Fruit fly (Drosophila melanogaster) S2 (cell line): Measurements from ENCODE around the gene CG32483.

Experiments
- CG8478 ChIP-seq: fragments of >200 bp; optimal IDR thresholded peaks from 2 replicates; lab custom pipeline; 2018
- CTCF ChIP-seq, 2 experiments: fragments of >200 bp; optimal IDR thresholded peaks; 2 replicates each; lab custom pipeline; 2018

The CG32483 gene

dm6 chr3L:727190-727589, 37.3 kb upstream of the CG32483 start:
- no peak for TF ChIP-seq CG8478 (lab: Kevin White, UChicago)

DNA sequence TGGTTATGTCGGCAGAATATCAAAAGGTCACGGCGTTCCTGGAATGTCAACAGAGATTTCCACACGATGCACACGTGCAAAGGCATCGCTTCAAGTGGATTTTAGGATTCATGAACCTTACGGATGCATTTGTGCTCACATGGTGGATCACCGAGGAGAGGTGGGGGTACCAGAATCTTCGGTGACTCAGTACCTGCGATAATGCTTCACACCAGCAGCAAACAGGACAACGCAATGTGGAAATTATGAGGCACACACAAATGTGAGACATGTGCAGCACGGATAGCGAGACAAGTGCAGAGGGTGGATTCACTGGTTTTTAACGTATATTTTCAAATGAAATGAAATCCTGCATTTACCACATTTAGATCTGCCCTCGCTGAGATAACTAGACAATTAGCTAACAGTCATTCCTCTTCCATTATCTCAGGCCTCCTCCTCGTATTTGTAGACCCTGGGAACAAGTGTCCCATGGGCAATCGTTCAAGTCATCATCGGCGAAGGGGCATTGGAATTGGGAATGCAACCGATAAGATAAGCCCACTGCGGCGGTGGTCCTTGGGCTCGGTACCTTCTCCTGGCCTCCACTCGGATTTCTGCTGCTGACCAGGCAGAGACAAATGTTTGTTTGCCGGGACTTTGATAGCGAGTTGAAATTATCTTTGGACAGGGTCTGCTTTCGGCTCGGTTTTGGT, 36.8 kb upstream of the CG32483 start:
- TF ChIP-seq CG8478 (lab: Kevin White, UChicago) (no peak), CTCF (optimal IDR thresholded peaks at IDR 0.05; lab: Kevin White, UChicago) (no peak)

DNA sequence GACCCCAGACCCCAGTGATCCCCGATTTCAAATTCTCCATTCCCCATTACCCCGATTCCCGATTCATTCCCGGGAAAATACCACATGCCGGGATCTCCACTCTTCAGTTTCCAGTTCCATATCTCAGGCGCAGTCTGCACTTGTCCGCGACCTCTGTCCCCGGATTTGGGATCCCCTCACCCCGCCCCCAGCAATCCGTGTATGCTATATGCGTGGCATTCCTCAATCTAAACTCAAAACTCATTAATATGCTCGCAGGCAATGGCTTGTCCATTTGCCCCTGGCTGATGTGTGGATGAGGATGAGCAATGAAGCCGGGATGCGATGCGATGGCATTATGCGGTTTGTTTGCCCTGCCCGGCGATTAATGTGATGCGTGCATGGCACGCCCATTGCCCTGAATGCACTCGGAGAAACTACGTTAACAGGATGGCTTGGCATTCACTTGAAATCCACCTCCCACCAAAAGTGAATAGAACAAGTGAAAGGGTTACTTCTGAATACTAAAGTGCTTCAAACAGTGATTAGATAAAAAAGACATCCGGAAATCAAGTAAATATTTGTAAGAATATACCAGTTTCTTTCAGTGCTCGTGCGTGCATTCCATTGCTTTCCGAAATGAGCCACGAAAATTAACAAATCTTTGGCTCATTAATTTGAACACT, 35.8 kb upstream of the CG32483 start:
- TF ChIP-seq CG8478 (lab: Kevin White, UChicago) (no peak), CTCF (optimal IDR thresholded peaks at IDR 0.05; lab: Kevin White, UChicago) (no peak)

DNA sequence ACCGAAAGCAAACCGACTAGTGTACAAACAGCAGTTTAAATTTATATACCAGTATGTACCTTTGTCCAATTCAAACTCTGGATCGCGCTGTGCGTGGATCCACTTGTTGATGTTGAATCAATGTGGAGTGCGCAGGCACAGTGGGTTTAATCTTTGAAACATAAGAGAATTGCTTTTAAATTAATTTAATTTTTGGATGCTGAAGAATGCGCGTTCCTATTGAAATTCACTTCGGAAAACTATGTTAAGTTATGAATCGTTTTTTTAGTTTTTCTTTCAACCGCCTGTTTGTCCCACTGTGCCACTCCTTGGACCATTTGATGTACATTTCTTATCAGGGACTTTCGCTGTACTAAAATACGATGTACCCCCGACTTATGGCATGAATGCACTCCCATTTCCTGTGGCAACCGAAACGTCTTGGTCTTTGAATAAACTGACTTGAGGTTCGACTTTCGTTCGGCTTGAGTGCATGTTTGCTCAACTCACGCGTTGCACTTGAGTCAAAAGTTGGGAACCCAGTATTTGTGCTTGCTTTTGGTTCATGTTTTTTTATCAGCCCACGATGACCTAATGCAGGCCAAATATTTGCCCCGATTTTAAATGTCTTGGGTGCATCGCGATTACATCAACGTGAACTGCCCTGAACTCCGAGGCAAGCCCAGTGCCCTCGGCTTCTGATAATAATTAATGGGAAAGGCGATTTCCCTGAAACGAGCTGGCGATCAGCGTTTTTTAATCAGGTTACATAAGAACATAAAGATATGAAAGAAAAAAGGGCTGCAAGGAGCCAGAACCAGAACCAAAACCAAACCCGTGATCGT, 34.8 kb upstream of the CG32483 start:
- TF ChIP-seq CG8478 (lab: Kevin White, UChicago) (no peak), CTCF (optimal IDR thresholded peaks at IDR 0.05; lab: Kevin White, UChicago) (no peak)

DNA sequence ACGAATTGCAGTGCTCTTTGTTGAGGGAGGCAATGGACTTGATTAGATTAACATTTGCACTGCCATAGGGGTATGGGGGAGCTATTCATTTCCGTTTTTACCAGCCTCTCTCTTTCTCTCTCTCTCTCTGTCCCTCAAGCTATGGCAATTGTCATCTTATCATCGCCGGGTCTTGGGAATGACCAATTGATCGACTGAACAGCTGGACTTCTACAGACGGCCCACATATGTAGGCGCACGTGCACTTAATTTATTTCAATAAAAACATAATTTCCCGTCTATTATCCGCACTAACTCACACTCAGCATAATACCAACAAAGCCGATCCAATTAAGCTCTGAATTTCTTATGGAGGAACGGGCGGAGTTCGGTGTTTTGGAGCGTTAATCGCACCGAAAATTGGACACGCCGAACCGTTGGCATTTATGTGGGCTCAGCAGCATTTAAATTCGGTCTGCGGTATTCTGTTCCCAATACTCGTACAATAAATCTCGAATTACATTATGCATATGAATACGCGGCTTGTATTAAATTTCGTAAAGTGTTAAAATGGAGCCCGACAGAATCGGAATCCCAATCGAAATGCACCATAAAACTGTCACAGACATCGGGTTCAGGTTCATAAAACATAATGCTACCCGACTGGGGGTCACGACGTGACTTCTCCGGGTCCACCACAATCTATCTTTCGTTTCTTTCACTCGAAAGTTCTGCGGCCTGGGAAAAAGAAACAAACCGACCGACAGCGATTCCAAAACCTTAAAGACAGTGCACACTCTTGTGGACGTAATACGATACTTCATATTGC, 34.0 kb upstream of the CG32483 start:
- TF ChIP-seq CTCF (optimal IDR thresholded peaks at IDR 0.05; lab: Kevin White, UChicago) (no peak), CG8478 (lab: Kevin White, UChicago) (no peak)

- TF ChIP-seq CTCF (optimal IDR thresholded peaks at IDR 0.05; lab: Kevin White, UChicago) (no peak), CG8478 (lab: Kevin White, UChicago) (no peak)
Observed at dm6 chr3L:722386-722785, 32.5 kb upstream of the CG32483 start.

dm6 chr3L:721863-722262, 32.0 kb upstream of the CG32483 start:
- TF ChIP-seq CTCF (optimal IDR thresholded peaks at IDR 0.05; lab: Kevin White, UChicago) (no peak), CG8478 (lab: Kevin White, UChicago) (no peak)

DNA sequence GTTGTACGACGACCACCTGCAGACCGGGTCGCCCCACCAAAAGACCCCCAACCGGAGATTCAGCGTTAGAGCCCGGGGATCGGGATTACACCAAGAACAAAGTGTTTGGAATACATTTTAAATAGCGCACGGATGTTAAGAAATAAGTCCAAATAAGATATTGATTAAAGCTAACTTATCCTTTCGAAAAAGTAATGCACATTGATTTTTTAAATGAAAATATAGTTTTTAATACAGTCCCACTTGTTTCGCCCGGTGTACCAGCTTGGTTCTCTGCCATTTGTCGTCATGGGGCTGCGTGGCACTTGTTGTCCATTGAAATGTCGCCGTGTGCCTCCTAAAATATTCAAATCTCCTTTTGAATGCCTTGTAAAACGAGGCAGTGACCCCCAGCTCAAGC, 31.1 kb upstream of the CG32483 start:
- no peak for TF ChIP-seq CG8478 (lab: Kevin White, UChicago)
- TF ChIP-seq CTCF (optimal IDR thresholded peaks at IDR 0.05; lab: Kevin White, UChicago), result no peak

DNA sequence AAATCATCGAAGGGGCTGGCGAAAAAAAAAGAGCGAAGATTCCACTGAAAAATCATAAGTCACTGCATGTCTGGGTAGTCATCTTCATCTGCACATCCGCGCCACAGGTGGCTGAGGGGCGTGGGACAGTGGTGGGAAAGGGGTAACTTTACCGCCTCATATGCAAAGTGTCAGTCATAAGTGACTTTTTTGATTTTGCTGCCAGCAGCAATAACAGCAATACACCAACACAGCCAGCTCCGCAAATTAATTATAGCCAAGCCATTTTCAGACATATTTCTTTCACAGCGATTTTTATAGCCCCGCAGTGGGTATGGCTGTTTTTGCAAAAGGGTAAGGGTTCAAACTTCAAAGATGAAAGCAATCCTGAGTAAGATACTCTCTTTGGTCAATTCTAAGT, 28.5 kb upstream of the CG32483 start:
- TF ChIP-seq CG8478 (lab: Kevin White, UChicago), result no peak
- no peak for TF ChIP-seq CTCF (optimal IDR thresholded peaks at IDR 0.05; lab: Kevin White, UChicago)

- TF ChIP-seq CTCF (optimal IDR thresholded peaks at IDR 0.05; lab: Kevin White, UChicago) (no peak), CG8478 (lab: Kevin White, UChicago) (no peak)
Observed at dm6 chr3L:716078-716477, 26.2 kb upstream of the CG32483 start.

dm6 chr3L:711839-712553, 22.1 kb upstream of the CG32483 start, which contains the start of gene CG13896:
Gene CG13896 (minus strand): TSS chr3L:711850.
- TF ChIP-seq CTCF (optimal IDR thresholded peaks at IDR 0.05; lab: Kevin White, UChicago) (peak; percentile 95 to 99), CG8478 (lab: Kevin White, UChicago) (peak; percentile 71)

DNA sequence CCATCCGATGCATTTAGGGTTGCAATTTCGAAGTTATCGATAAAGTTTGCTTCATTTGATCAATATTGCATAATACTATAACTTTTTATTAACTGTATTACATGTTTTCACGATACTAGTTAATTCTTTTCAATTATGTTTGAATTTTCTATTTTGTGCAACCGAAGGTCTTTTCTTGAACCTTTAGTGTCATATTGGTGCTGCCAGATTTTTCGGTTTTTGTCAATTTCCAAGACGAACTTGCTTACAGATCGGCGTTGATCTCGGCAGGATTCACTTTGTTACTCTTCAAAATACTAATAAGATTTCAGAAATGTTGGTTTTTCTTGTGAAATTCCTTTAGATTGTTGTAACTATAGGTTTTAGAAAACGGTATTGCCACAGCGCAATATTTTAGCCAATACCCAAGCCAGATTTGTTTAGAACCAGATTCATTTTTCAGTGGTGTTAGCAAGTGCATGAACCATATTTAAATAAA, 20.5 kb upstream of the CG32483 start, which contains the start of gene CkIIalpha-i3:
Gene CkIIalpha-i3, minus strand, starts transcription at position 263 of the 478 bp plus-strand sequence.
- TF ChIP-seq CG8478 (lab: Kevin White, UChicago), result no peak
- peak; percentile 36 to 57 for TF ChIP-seq CTCF (optimal IDR thresholded peaks at IDR 0.05; lab: Kevin White, UChicago)

DNA sequence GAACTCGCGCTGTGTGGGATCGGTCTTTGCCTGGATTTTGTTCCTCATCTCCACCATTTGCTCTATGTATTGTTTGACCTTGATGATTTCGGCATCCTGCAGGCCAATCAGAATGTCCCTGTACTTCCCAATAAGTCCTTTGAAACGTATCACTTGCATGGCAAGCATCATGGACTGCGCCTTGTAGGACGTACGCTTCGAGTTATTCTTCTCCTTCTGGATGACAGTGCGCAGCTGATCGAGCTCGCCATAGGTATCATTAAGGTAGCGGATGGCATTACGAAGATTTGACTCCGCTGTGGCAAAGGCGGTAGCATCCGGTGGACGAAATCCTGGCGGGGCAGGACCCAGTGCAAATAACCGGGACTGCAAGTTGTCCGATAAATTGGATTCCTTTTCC, 20.0 kb upstream of the CG32483 start:
- no peak for TF ChIP-seq CG8478 (lab: Kevin White, UChicago)
- TF ChIP-seq CTCF (optimal IDR thresholded peaks at IDR 0.05; lab: Kevin White, UChicago), result peak in 1 of 2 experiments; percentile 5
